Worm (Caenorhabditis elegans): Measurements from ENCODE around the gene fbxa-3.
"Not testable (repeated sequence)": the region's sequence is repeated elsewhere in the genome, so short reads cannot be mapped to it uniquely, and the experiment has no call there.

The fbxa-3 gene

ce11 chrII:1830182-1830682, 9.6 kb upstream of the fbxa-3 start, which contains the start of gene math-40:
Gene math-40 (plus strand): TSS chrII:1830632.
- TF ChIP-seq unc-62 (GFP tag; optimal IDR thresholded peaks at IDR 0.05): no peak

- TF ChIP-seq unc-62 (GFP tag; optimal IDR thresholded peaks at IDR 0.05): not testable (repeated sequence)
Measured at ce11 chrII:1824329-1824728, 3.7 kb upstream of the fbxa-3 start, which contains the start of gene math-41. Gene math-41 (plus strand): TSS chrII:1824629.

ce11 chrII:1819944-1820570, 617 bp downstream of the fbxa-3 start, which contains the start of gene fbxc-19:
Gene fbxc-19 (plus strand): TSS chrII:1820479.
- TF ChIP-seq unc-62 (GFP tag; optimal IDR thresholded peaks at IDR 0.05): no peak

- no peak for TF ChIP-seq unc-62 (GFP tag; optimal IDR thresholded peaks at IDR 0.05)
Measured at ce11 chrII:1818300-1818699, 2.4 kb downstream of the fbxa-3 start, which contains the start of gene fbxb-10. Gene fbxb-10 (minus strand): TSS chrII:1818400.

- no peak for TF ChIP-seq unc-62 (GFP tag; optimal IDR thresholded peaks at IDR 0.05)
Measured at ce11 chrII:1816053-1816452, 4.6 kb downstream of the fbxa-3 start.

- no peak for TF ChIP-seq unc-62 (GFP tag; optimal IDR thresholded peaks at IDR 0.05)
Measured at ce11 chrII:1808217-1808616, 12.5 kb downstream of the fbxa-3 start, which contains the start of gene C08F1.8. Gene C08F1.8 (minus strand): TSS chrII:1808317.

- no peak for TF ChIP-seq unc-62 (GFP tag; optimal IDR thresholded peaks at IDR 0.05)
Measured at ce11 chrII:1806358-1806757, 14.3 kb downstream of the fbxa-3 start, which contains the start of gene C08F1.12. Gene C08F1.12 (minus strand): TSS chrII:1806458.

ce11 chrII:1788087-1788486, 32.6 kb downstream of the fbxa-3 start, which contains the start of the genes C08F1.6 and fbxb-13:
Gene C08F1.6 (minus strand): TSS chrII:1788187.
Gene fbxb-13 (plus strand): TSS chrII:1788277.
- TF ChIP-seq unc-62 (GFP tag; optimal IDR thresholded peaks at IDR 0.05): no peak

- TF ChIP-seq unc-62 (GFP tag; optimal IDR thresholded peaks at IDR 0.05): no peak
Measured at ce11 chrII:1787208-1787607, 33.5 kb downstream of the fbxa-3 start.

- no peak for TF ChIP-seq unc-62 (GFP tag; optimal IDR thresholded peaks at IDR 0.05)
Measured at ce11 chrII:1786209-1786608, 34.5 kb downstream of the fbxa-3 start, which contains the start of gene C08F1.10. Gene C08F1.10 (minus strand): TSS chrII:1786309.

ce11 chrII:1784799-1785198, 35.9 kb downstream of the fbxa-3 start, which contains the start of gene C08F1.11:
Gene C08F1.11 (minus strand): TSS chrII:1784899.
- TF ChIP-seq unc-62 (GFP tag; optimal IDR thresholded peaks at IDR 0.05): no peak

ce11 chrII:1782474-1782873, 38.2 kb downstream of the fbxa-3 start, which contains the start of gene math-4:
Gene math-4 (minus strand): TSS chrII:1782574.
- no peak for TF ChIP-seq unc-62 (GFP tag; optimal IDR thresholded peaks at IDR 0.05)

- not testable (repeated sequence) for TF ChIP-seq unc-62 (GFP tag; optimal IDR thresholded peaks at IDR 0.05)
Measured at ce11 chrII:1775234-1775633, 45.4 kb downstream of the fbxa-3 start, which contains the start of gene F36H5.14. Gene F36H5.14 (plus strand): TSS chrII:1775534.

ce11 chrII:1771785-1772184, 48.9 kb downstream of the fbxa-3 start, which contains the start of gene math-3:
Gene math-3 (plus strand): TSS chrII:1772085.
- no peak for TF ChIP-seq unc-62 (GFP tag; optimal IDR thresholded peaks at IDR 0.05)

- TF ChIP-seq unc-62 (GFP tag; optimal IDR thresholded peaks at IDR 0.05): not testable (repeated sequence)
Measured at ce11 chrII:1771347-1771746, 49.3 kb downstream of the fbxa-3 start, which contains the start of gene math-26. Gene math-26 (plus strand): TSS chrII:1771647.

All from whole organism, dauer.